Worm (Caenorhabditis elegans) whole organism, L3 larva: Measurements from ENCODE around the gene Y6G8.8.

Source experiments
- ama-1 ChIP-seq: fragments of 150-350 bp; optimal IDR thresholded peaks from 2 replicates; lab custom pipeline; 2018
- skn-1 ChIP-seq: fragments of 150-350 bp; optimal IDR thresholded peaks from 2 replicates; lab custom pipeline; 2014; ENCODE audit warnings: missing biosample characterization, missing genetic modification characterization

ce11 chrV:17658824-17659223 is 38.5 kb downstream of the Y6G8.8 start:
- TF ChIP-seq ama-1 (lab: Kevin White, UChicago) (no peak), skn-1 (tag; lab: Kevin White, UChicago) (no peak)
